Worm (Caenorhabditis elegans) whole organism, L4 larva: ENCODE data around the gene C50F4.4.

Source experiments
- ces-1 ChIP-seq: fragments of 150-350 bp; sonication (generic microtip); optimal IDR thresholded peaks from 4 replicates; lab custom pipeline; 2014; ENCODE audit warnings: missing biosample characterization, missing genetic modification reagents, missing genetic modification characterization
- madf-9 ChIP-seq: fragments of 200-800 bp; sonication (Bioruptor generic); conservative IDR thresholded peaks from 2 replicates; pipeline ENCODE4 v1.3.6; 2022; ENCODE audit warnings: missing genetic modification reagents, missing genetic modification characterization, missing compliant biosample characterization
- nhr-77 ChIP-seq: fragments of 150-350 bp; optimal IDR thresholded peaks from 2 replicates; lab custom pipeline; 2014; ENCODE audit warnings: missing biosample characterization, missing genetic modification characterization

DNA sequence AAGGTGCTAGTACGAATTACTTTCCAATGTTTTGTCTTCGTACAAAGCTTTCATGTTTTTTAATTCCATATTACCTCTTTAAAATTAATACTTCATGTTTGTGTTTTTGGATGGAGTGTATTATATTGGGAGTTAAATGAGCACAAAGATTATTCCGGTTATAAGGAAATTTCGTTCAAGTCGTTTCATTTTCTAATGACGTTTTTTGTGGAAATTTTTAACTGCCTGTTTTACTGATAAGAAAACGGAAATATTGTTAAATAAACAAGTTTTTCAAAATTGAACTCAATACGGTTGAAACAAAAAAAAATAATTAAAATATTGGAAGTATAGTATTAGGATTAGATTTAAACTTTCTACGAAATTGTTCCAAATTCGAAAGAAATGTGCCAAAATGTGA, 9.2 kb upstream of the C50F4.4 start:
- TF ChIP-seq nhr-77 (tag; lab: Kevin White, UChicago) (peak; percentile 57), madf-9 (GFP tag; lab: Robert Waterston, UW) (no peak), ces-1 (GFP tag; lab: Kevin White, UChicago) (no peak)
